Fruit fly (Drosophila melanogaster) whole organism, embryonic: ENCODE data around the gene CG32797.

Experiments used
- Bteb2 ChIP-seq: fragments of 200-800 bp; sonication (Bioruptor generic); optimal IDR thresholded peaks from 2 replicates; lab custom pipeline; 2016; ENCODE audit warnings: missing biosample characterization, missing genetic modification characterization
- CG10147 ChIP-seq: fragments of 200-800 bp; sonication (Bioruptor generic); optimal IDR thresholded peaks from 2 replicates; lab custom pipeline; 2019; ENCODE audit warnings: missing biosample characterization, mild to moderate bottlenecking, missing genetic modification characterization, moderate library complexity
- CG10267 ChIP-seq: fragments of 200-800 bp; sonication (Bioruptor generic); optimal IDR thresholded peaks from 2 replicates; lab custom pipeline; 2018; ENCODE audit warnings: missing biosample characterization, mild to moderate bottlenecking, missing genetic modification characterization, moderate library complexity
- CG10565 ChIP-seq: fragments of 200-800 bp; sonication (Bioruptor generic); optimal IDR thresholded peaks from 3 replicates; lab custom pipeline; 2016; ENCODE audit warnings: missing biosample characterization, mild to moderate bottlenecking, missing genetic modification characterization
- CG11560 ChIP-seq: fragments of 200-800 bp; sonication (Bioruptor generic); IDR thresholded peaks from 3 replicates; pipeline ENCODE4 v1.3.6; 2022; ENCODE audit warnings: missing biosample characterization, missing genetic modification characterization
- CG12071 ChIP-seq: fragments of 200-800 bp; sonication (Bioruptor generic); optimal IDR thresholded peaks from 3 replicates; lab custom pipeline; 2018; ENCODE audit warnings: missing biosample characterization, mild to moderate bottlenecking, missing genetic modification characterization
- CG12299 ChIP-seq: fragments of 200-800 bp; sonication (Bioruptor generic); optimal IDR thresholded peaks from 2 replicates; lab custom pipeline; 2018; ENCODE audit warnings: missing biosample characterization, mild to moderate bottlenecking, missing genetic modification characterization
- CG13894 ChIP-seq: fragments of 200-800 bp; sonication (Bioruptor generic); optimal IDR thresholded peaks from 3 replicates; lab custom pipeline; 2018; ENCODE audit warnings: missing biosample characterization, mild to moderate bottlenecking, missing genetic modification characterization, moderate library complexity
- CG15514 ChIP-seq: fragments of 200-800 bp; sonication (Bioruptor generic); optimal IDR thresholded peaks from 3 replicates; lab custom pipeline; 2017; ENCODE audit warnings: missing biosample characterization, missing genetic modification characterization, mild to moderate bottlenecking, moderate library complexity, missing genetic modification reagents
- CG17328 ChIP-seq: fragments of 200-800 bp; sonication (Bioruptor generic); IDR thresholded peaks from 2 replicates; pipeline ENCODE4 v1.3.6; 2022; ENCODE audit warnings: missing biosample characterization, missing genetic modification characterization
- CG31365 ChIP-seq: fragments of 200-800 bp; sonication (Bioruptor generic); optimal IDR thresholded peaks from 2 replicates; lab custom pipeline; 2018; ENCODE audit warnings: missing biosample characterization, mild to moderate bottlenecking, missing genetic modification characterization
- CG4282 ChIP-seq: fragments of 200-800 bp; sonication (Bioruptor generic); optimal IDR thresholded peaks from 2 replicates; lab custom pipeline; 2016; ENCODE audit warnings: missing biosample characterization, missing genetic modification characterization
- CG6654 ChIP-seq: fragments of 200-800 bp; sonication (Bioruptor generic); optimal IDR thresholded peaks from 2 replicates; lab custom pipeline; 2017; ENCODE audit warnings: missing biosample characterization, mild to moderate bottlenecking, missing genetic modification characterization
- CG7357 ChIP-seq: fragments of 200-800 bp; sonication (Bioruptor generic); IDR thresholded peaks from 3 replicates; pipeline ENCODE4 v1.3.6; 2022; ENCODE audit warnings: missing biosample characterization, missing genetic modification characterization
- CG7987 ChIP-seq: fragments of 200-800 bp; sonication (Bioruptor generic); optimal IDR thresholded peaks from 2 replicates; lab custom pipeline; 2018; ENCODE audit warnings: missing biosample characterization, mild to moderate bottlenecking, missing genetic modification characterization, moderate library complexity
- CG8281 ChIP-seq: fragments of 200-800 bp; sonication (Bioruptor generic); optimal IDR thresholded peaks from 2 replicates; lab custom pipeline; 2018; ENCODE audit warnings: missing biosample characterization, mild to moderate bottlenecking, missing genetic modification characterization, moderate library complexity
- Dbx ChIP-seq: fragments of 200-800 bp; sonication (Bioruptor generic); IDR thresholded peaks from 3 replicates; pipeline ENCODE4 v1.3.6; 2022; ENCODE audit warnings: missing biosample characterization, missing genetic modification characterization
- Doc2 ChIP-seq: fragments of 200-800 bp; sonication (Bioruptor generic); IDR thresholded peaks from 2 replicates; pipeline ENCODE4 v1.3.6; 2022; ENCODE audit warnings: missing biosample characterization, missing genetic modification characterization
- Fer2 ChIP-seq: fragments of 200-800 bp; sonication (Bioruptor generic); optimal IDR thresholded peaks from 2 replicates; lab custom pipeline; 2018; ENCODE audit warnings: missing biosample characterization, mild to moderate bottlenecking, missing genetic modification characterization, moderate library complexity
- Fer3 ChIP-seq: fragments of 200-800 bp; sonication (Bioruptor generic); optimal IDR thresholded peaks from 2 replicates; lab custom pipeline; 2018; ENCODE audit warnings: missing biosample characterization, mild to moderate bottlenecking, missing genetic modification characterization, moderate library complexity
- Hey ChIP-seq: fragments of 200-800 bp; sonication (Bioruptor generic); optimal IDR thresholded peaks from 3 replicates; lab custom pipeline; 2018; ENCODE audit warnings: missing biosample characterization, mild to moderate bottlenecking, missing genetic modification characterization
- Hmx ChIP-seq: fragments of 200-800 bp; sonication (Bioruptor generic); optimal IDR thresholded peaks from 2 replicates; lab custom pipeline; 2016; ENCODE audit warnings: missing biosample characterization, missing genetic modification characterization
- Hsf ChIP-seq: fragments of 200-800 bp; sonication (Bioruptor generic); optimal IDR thresholded peaks from 3 replicates; lab custom pipeline; 2016; ENCODE audit warnings: missing biosample characterization, missing genetic modification characterization
- Lpt ChIP-seq: fragments of >200 bp; optimal IDR thresholded peaks from 2 replicates; lab custom pipeline; 2018; ENCODE audit warnings: missing biosample characterization, missing genetic modification characterization
- Nf-YB ChIP-seq: fragments of 200-800 bp; sonication (Bioruptor generic); optimal IDR thresholded peaks from 3 replicates; lab custom pipeline; 2019; ENCODE audit warnings: missing biosample characterization, mild to moderate bottlenecking, missing genetic modification characterization, moderate library complexity
- PHDP ChIP-seq: fragments of 200-800 bp; sonication (Bioruptor generic); optimal IDR thresholded peaks from 3 replicates; lab custom pipeline; 2018; ENCODE audit warnings: missing biosample characterization, mild to moderate bottlenecking, missing genetic modification characterization, moderate library complexity
- Sry-β ChIP-seq: fragments of 200-800 bp; sonication (Bioruptor generic); optimal IDR thresholded peaks from 2 replicates; lab custom pipeline; 2018; ENCODE audit warnings: missing biosample characterization, mild to moderate bottlenecking, missing genetic modification characterization, moderate library complexity
- Vsx1 ChIP-seq: fragments of 200-800 bp; sonication (Bioruptor generic); optimal IDR thresholded peaks from 2 replicates; lab custom pipeline; 2017; ENCODE audit warnings: missing biosample characterization, mild to moderate bottlenecking, missing genetic modification characterization, missing genetic modification reagents
- chm ChIP-seq: fragments of 200-800 bp; sonication (Bioruptor generic); IDR thresholded peaks from 2 replicates; pipeline ENCODE4 v1.3.6; 2022; ENCODE audit warnings: missing biosample characterization, missing genetic modification characterization
- crc ChIP-seq: fragments of 200-800 bp; sonication (Bioruptor generic); optimal IDR thresholded peaks from 2 replicates; lab custom pipeline; 2016; ENCODE audit warnings: missing biosample characterization, missing genetic modification characterization
- crp ChIP-seq, 2 experiments: fragments of 200-800 bp; sonication (Bioruptor generic); optimal IDR thresholded peaks; 2 replicates in 1 of 2; 3 replicates in 1 of 2; lab custom pipeline; 2017; ENCODE audit warnings: missing biosample characterization in 2 of 2, missing genetic modification characterization in 2 of 2, mild to moderate bottlenecking in 1 of 2, moderate library complexity in 1 of 2
- dm ChIP-seq: fragments of 200-800 bp; sonication (Bioruptor generic); optimal IDR thresholded peaks from 3 replicates; lab custom pipeline; 2016; ENCODE audit warnings: missing biosample characterization, missing genetic modification characterization
- dmrt11E ChIP-seq: fragments of 200-800 bp; sonication (Bioruptor generic); optimal IDR thresholded peaks from 3 replicates; lab custom pipeline; 2018; ENCODE audit warnings: missing biosample characterization, mild to moderate bottlenecking, missing genetic modification characterization, moderate library complexity
- dysf ChIP-seq: fragments of 200-800 bp; sonication (Bioruptor generic); IDR thresholded peaks from 3 replicates; pipeline ENCODE4 v1.3.6; 2022; ENCODE audit warnings: missing biosample characterization, missing genetic modification characterization
- eve ChIP-seq, 2 experiments: fragments of >200 bp; optimal IDR thresholded peaks; 2 replicates each; lab custom pipeline; 2017; ENCODE audit warnings: missing biosample characterization in 2 of 2, missing genetic modification characterization in 2 of 2
- fd102C ChIP-seq: fragments of 200-800 bp; sonication (Bioruptor generic); optimal IDR thresholded peaks from 2 replicates; lab custom pipeline; 2018; ENCODE audit warnings: missing biosample characterization, mild to moderate bottlenecking, missing genetic modification characterization, moderate library complexity
- gfzf ChIP-seq: fragments of 200-800 bp; sonication (Bioruptor generic); optimal IDR thresholded peaks from 2 replicates; lab custom pipeline; 2016; ENCODE audit warnings: missing biosample characterization, mild to moderate bottlenecking, missing genetic modification characterization, moderate library complexity
- insv ChIP-seq, 2 experiments: fragments of 200-800 bp; sonication (Bioruptor generic); optimal IDR thresholded peaks; 3 replicates each; lab custom pipeline; 2016 to 2018; ENCODE audit warnings: missing biosample characterization in 2 of 2, missing genetic modification characterization in 2 of 2
- lab ChIP-seq: fragments of 200-800 bp; sonication (Bioruptor generic); optimal IDR thresholded peaks from 3 replicates; lab custom pipeline; 2017; ENCODE audit warnings: missing biosample characterization, missing genetic modification characterization, mild to moderate bottlenecking, moderate library complexity, missing genetic modification reagents
- lbe ChIP-seq: fragments of 200-800 bp; sonication (Bioruptor generic); optimal IDR thresholded peaks from 2 replicates; lab custom pipeline; 2016; ENCODE audit warnings: missing biosample characterization, mild to moderate bottlenecking, missing genetic modification characterization
- mam ChIP-seq: fragments of 200-800 bp; sonication (Bioruptor generic); optimal IDR thresholded peaks from 3 replicates; lab custom pipeline; 2016; ENCODE audit warnings: missing biosample characterization, missing genetic modification characterization
- nmo ChIP-seq: fragments of 200-800 bp; sonication (Bioruptor generic); optimal IDR thresholded peaks from 2 replicates; lab custom pipeline; 2018; ENCODE audit warnings: missing biosample characterization, mild to moderate bottlenecking, missing genetic modification characterization, moderate library complexity
- odd ChIP-seq: fragments of 200-800 bp; sonication (Bioruptor generic); optimal IDR thresholded peaks from 2 replicates; lab custom pipeline; 2017; ENCODE audit warnings: missing biosample characterization, mild to moderate bottlenecking, missing genetic modification characterization
- pros ChIP-seq: fragments of 200-800 bp; sonication (Bioruptor generic); optimal IDR thresholded peaks from 3 replicates; lab custom pipeline; 2019; ENCODE audit warnings: missing biosample characterization, mild to moderate bottlenecking, missing genetic modification characterization, moderate library complexity
- tap ChIP-seq: fragments of 200-800 bp; optimal IDR thresholded peaks from 3 replicates; lab custom pipeline; 2019; ENCODE audit warnings: missing biosample characterization, mild to moderate bottlenecking, missing genetic modification characterization, moderate library complexity
- toy ChIP-seq: fragments of 200-800 bp; sonication (Bioruptor generic); IDR thresholded peaks from 2 replicates; pipeline ENCODE4 v1.3.6; 2022; ENCODE audit warnings: missing biosample characterization, missing genetic modification characterization
- vfl ChIP-seq: fragments of 200-800 bp; sonication (Bioruptor generic); optimal IDR thresholded peaks from 2 replicates; lab custom pipeline; 2016; ENCODE audit warnings: missing biosample characterization, missing genetic modification characterization
- wdn ChIP-seq: fragments of 200-800 bp; sonication (Bioruptor generic); IDR thresholded peaks from 2 replicates; pipeline ENCODE4 v1.3.6; 2022; ENCODE audit warnings: missing biosample characterization, missing genetic modification characterization
- wor ChIP-seq: fragments of 200-800 bp; sonication (Bioruptor generic); IDR thresholded peaks from 2 replicates; pipeline ENCODE4 v1.3.6; 2022; ENCODE audit warnings: missing biosample characterization, missing genetic modification characterization
- yki ChIP-seq: fragments of >200 bp; optimal IDR thresholded peaks from 3 replicates; lab custom pipeline; 2018
- zf30C ChIP-seq: fragments of 200-800 bp; sonication (Bioruptor generic); optimal IDR thresholded peaks from 3 replicates; lab custom pipeline; 2018; ENCODE audit warnings: missing biosample characterization, mild to moderate bottlenecking, missing genetic modification characterization

Gene CG32797

DNA sequence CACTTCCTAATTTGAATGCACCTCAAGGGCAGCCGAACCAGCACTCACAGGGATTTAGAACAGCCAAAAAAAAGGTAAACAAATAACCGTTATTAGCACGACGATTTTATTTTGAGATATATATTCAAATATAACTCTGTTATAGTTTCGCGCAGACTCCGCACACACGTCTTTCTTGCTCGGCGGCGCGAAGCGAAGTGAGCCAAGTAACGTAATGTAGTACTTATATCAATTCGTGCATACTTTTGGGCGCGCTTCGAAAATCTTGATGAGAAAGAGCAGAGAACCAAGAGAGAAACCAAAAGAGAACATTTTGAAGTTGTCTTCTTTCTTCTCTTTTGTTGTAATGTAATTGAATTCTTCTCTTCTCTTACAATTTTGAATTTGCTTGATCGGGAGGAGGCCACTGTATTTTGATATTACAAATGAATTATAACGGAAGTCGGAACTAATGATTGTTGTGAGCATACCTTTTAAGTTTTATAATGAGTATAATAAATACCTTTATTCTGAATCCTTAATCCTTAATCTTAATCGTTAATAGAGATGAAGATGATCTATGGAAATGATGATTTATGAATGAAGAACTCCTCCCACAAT, 44.3 kb upstream of the CG32797 start, which contains the start of gene boi (continued):
- no peak for TF ChIP-seq CG13894
- no peak for TF ChIP-seq dmrt11E (tag; lab: Kevin White, UChicago)
- TF ChIP-seq vfl, result no peak
- TF ChIP-seq crc (GFP tag; lab: Kevin White, UChicago), result no peak
- no peak for TF ChIP-seq eve (GFP tag; optimal IDR thresholded peaks at IDR 0.05; lab: Kevin White, UChicago)
- TF ChIP-seq insv (GFP tag; optimal IDR thresholded peaks at IDR 0.05; lab: Kevin White, UChicago), result peak in 1 of 2 experiments; percentile 38
- TF ChIP-seq CG7987 (GFP tag; lab: Kevin White, UChicago), result no peak
- TF ChIP-seq gfzf (GFP tag; lab: Kevin White, UChicago), result no peak
- TF ChIP-seq CG12071 (GFP tag; lab: Kevin White, UChicago), result no peak
- TF ChIP-seq PHDP, result no peak
- no peak for TF ChIP-seq Vsx1
- no peak for TF ChIP-seq wdn
- TF ChIP-seq crp (GFP tag; optimal IDR thresholded peaks at IDR 0.05; lab: Kevin White, UChicago), result no peak
- TF ChIP-seq CG10267 (tag; lab: Kevin White, UChicago), result peak; percentile 18
- TF ChIP-seq Sry-β (GFP tag; lab: Kevin White, UChicago), result no peak
- TF ChIP-seq Bteb2 (GFP tag; lab: Kevin White, UChicago), result no peak
- TF ChIP-seq CG8281, result no peak
- no peak for TF ChIP-seq CG31365 (tag; lab: Kevin White, UChicago)
- TF ChIP-seq CG10147, result no peak
- TF ChIP-seq lbe (GFP tag; lab: Kevin White, UChicago), result no peak
- TF ChIP-seq mam (GFP tag; lab: Kevin White, UChicago), result no peak
- no peak for TF ChIP-seq Nf-YB (GFP tag; lab: Kevin White, UChicago)
- TF ChIP-seq lab, result peak; percentile 38
- no peak for TF ChIP-seq CG7357
- TF ChIP-seq CG11560 (tag; lab: Robert Waterston, UW), result no peak
- TF ChIP-seq Hsf (GFP tag; lab: Kevin White, UChicago), result no peak
- TF ChIP-seq Fer3, result no peak
- TF ChIP-seq CG10565 (GFP tag; lab: Kevin White, UChicago), result no peak
- TF ChIP-seq Doc2 (GFP tag; lab: Robert Waterston, UW), result no peak
- no peak for TF ChIP-seq Hmx (GFP tag; lab: Kevin White, UChicago)
- no peak for TF ChIP-seq Hey
- no peak for TF ChIP-seq Fer2
- no peak for TF ChIP-seq Lpt (GFP tag; lab: Kevin White, UChicago)
- TF ChIP-seq CG17328, result no peak
- TF ChIP-seq CG15514, result no peak
- no peak for TF ChIP-seq CG6654
- no peak for TF ChIP-seq CG4282
- TF ChIP-seq odd, result peak; percentile 8
- TF ChIP-seq chm (GFP tag; lab: Robert Waterston, UW), result peak; percentile 67
- TF ChIP-seq fd102C (GFP tag; lab: Kevin White, UChicago), result no peak
- no peak for TF ChIP-seq wor (GFP tag; lab: Robert Waterston, UW)
- TF ChIP-seq pros (GFP tag; lab: Kevin White, UChicago), result peak; percentile 28
- no peak for TF ChIP-seq nmo (GFP tag; lab: Kevin White, UChicago)
- no peak for TF ChIP-seq Dbx (GFP tag; lab: Robert Waterston, UW)
- TF ChIP-seq CG12299, result no peak
- no peak for TF ChIP-seq toy
- TF ChIP-seq zf30C (GFP tag; lab: Kevin White, UChicago), result no peak
- TF ChIP-seq tap (tag; lab: Kevin White, UChicago), result no peak
- no peak for TF ChIP-seq dm
- no peak for TF ChIP-seq dysf (GFP tag; lab: Robert Waterston, UW)
- TF ChIP-seq yki (lab: Kevin White, UChicago), result peak; percentile 24
